Worm (Caenorhabditis elegans) whole organism, mixed stage, embryonic: ENCODE measurements around the gene F54C9.11.

Experiments used
- elt-1 ChIP-seq: sonication (generic microtip); optimal IDR thresholded peaks from 2 replicates; lab custom pipeline; 2017; ENCODE audit warnings: missing genetic modification characterization, mild to moderate bottlenecking, missing compliant biosample characterization, antibody characterized with exemption, moderate library complexity, borderline replicate concordance; ENCODE audit not compliant: insufficient read depth
- elt-3 ChIP-seq: fragments of 150-350 bp; optimal IDR thresholded peaks from 2 replicates; lab custom pipeline; 2014; ENCODE audit warnings: missing biosample characterization, missing genetic modification characterization
- nhr-12 ChIP-seq: fragments of 150-350 bp; optimal IDR thresholded peaks from 2 replicates; lab custom pipeline; 2014; ENCODE audit warnings: missing biosample characterization, missing genetic modification characterization
- nhr-2 ChIP-seq: fragments of 150-350 bp; optimal IDR thresholded peaks from 2 replicates; lab custom pipeline; 2014; ENCODE audit warnings: missing biosample characterization, missing genetic modification characterization
- nhr-237 ChIP-seq: fragments of 150-350 bp; optimal IDR thresholded peaks from 2 replicates; lab custom pipeline; 2014; ENCODE audit warnings: missing biosample characterization, missing genetic modification characterization
- nhr-28 ChIP-seq: fragments of 150-350 bp; optimal IDR thresholded peaks from 2 replicates; lab custom pipeline; 2014; ENCODE audit warnings: missing biosample characterization, missing genetic modification characterization
- nhr-76 ChIP-seq: sonication (generic microtip); optimal IDR thresholded peaks from 2 replicates; lab custom pipeline; 2017; ENCODE audit warnings: missing biosample characterization, missing genetic modification characterization
- pha-4 ChIP-seq: fragments of 150-350 bp; optimal IDR thresholded peaks from 2 replicates; lab custom pipeline; 2018; ENCODE audit warnings: missing biosample characterization, missing genetic modification reagents, missing genetic modification characterization
- unc-39 ChIP-seq: fragments of 150-350 bp; optimal IDR thresholded peaks from 2 replicates; lab custom pipeline; 2014; ENCODE audit warnings: missing biosample characterization, missing genetic modification characterization
- unc-62 ChIP-seq: fragments of 150-350 bp; optimal IDR thresholded peaks from 2 replicates; lab custom pipeline; 2014; ENCODE audit warnings: missing biosample characterization, missing genetic modification reagents, missing genetic modification characterization
- ztf-11 ChIP-seq: fragments of 150-350 bp; optimal IDR thresholded peaks from 2 replicates; lab custom pipeline; 2014; ENCODE audit warnings: missing biosample characterization, missing genetic modification characterization

ce11 chrII:8623396-8623795 lies 38.5 kb upstream of the F54C9.11 start, which contains the start of gene T22C8.4:
- no peak for TF ChIP-seq nhr-28
- TF ChIP-seq nhr-12: no peak
- no peak for TF ChIP-seq unc-62 (GFP tag; lab: Kevin White, UChicago)
- no peak for TF ChIP-seq nhr-237
- no peak for TF ChIP-seq pha-4 (tag; lab: Kevin White, UChicago)
- no peak for TF ChIP-seq ztf-11 (tag; lab: Kevin White, UChicago)
- TF ChIP-seq nhr-76 (tag; lab: Kevin White, UChicago): no peak
- no peak for TF ChIP-seq elt-1
- TF ChIP-seq elt-3 (tag; lab: Kevin White, UChicago): no peak
- TF ChIP-seq unc-39 (tag; lab: Kevin White, UChicago): no peak
- no peak for TF ChIP-seq nhr-2 (tag; lab: Kevin White, UChicago)
